Fruit fly (Drosophila melanogaster) whole organism, prepupa: ENCODE measurements around the gene Alh.

Source experiments
- Blimp-1 ChIP-seq: fragments of 200-800 bp; sonication (Bioruptor generic); optimal IDR thresholded peaks from 3 replicates; lab custom pipeline; 2017; ENCODE audit warnings: missing biosample characterization, missing genetic modification characterization, mild to moderate bottlenecking, moderate library complexity, missing genetic modification reagents
- CG10631 ChIP-seq: fragments of 200-800 bp; sonication (Bioruptor generic); optimal IDR thresholded peaks from 2 replicates; lab custom pipeline; 2016; ENCODE audit warnings: missing biosample characterization, missing genetic modification characterization
- CG11294 ChIP-seq: fragments of 200-800 bp; sonication (Bioruptor generic); IDR thresholded peaks from 2 replicates; pipeline ENCODE4 v1.3.6; 2022; ENCODE audit warnings: missing biosample characterization, missing genetic modification characterization
- CG11902 ChIP-seq: fragments of 200-800 bp; sonication (Bioruptor generic); optimal IDR thresholded peaks from 3 replicates; lab custom pipeline; 2016; ENCODE audit warnings: missing biosample characterization, missing genetic modification characterization
- Ets96B ChIP-seq: fragments of 200-800 bp; optimal IDR thresholded peaks from 2 replicates; lab custom pipeline; 2019; ENCODE audit warnings: missing biosample characterization, mild to moderate bottlenecking, missing genetic modification characterization, moderate library complexity
- Hr4 ChIP-seq: fragments of 200-800 bp; sonication (Bioruptor generic); optimal IDR thresholded peaks from 3 replicates; lab custom pipeline; 2016; ENCODE audit warnings: missing biosample characterization, missing genetic modification characterization
- dsx ChIP-seq: fragments of 200-800 bp; optimal IDR thresholded peaks from 3 replicates; lab custom pipeline; 2019; ENCODE audit warnings: missing biosample characterization, mild to moderate bottlenecking, missing genetic modification characterization, moderate library complexity; ENCODE audit not compliant: poor library complexity, severe bottlenecking
- esn ChIP-seq: fragments of 200-800 bp; sonication (Bioruptor generic); optimal IDR thresholded peaks from 2 replicates; lab custom pipeline; 2016; ENCODE audit warnings: missing biosample characterization, mild to moderate bottlenecking, missing genetic modification characterization, moderate library complexity
- fd59A ChIP-seq: fragments of 200-800 bp; sonication (Bioruptor generic); optimal IDR thresholded peaks from 2 replicates; lab custom pipeline; 2017; ENCODE audit warnings: missing biosample characterization, mild to moderate bottlenecking, missing genetic modification characterization, missing genetic modification reagents
- lz ChIP-seq: fragments of 200-800 bp; sonication (Bioruptor generic); optimal IDR thresholded peaks from 3 replicates; lab custom pipeline; 2016; ENCODE audit warnings: missing biosample characterization, missing genetic modification characterization

- TF ChIP-seq Blimp-1 (GFP tag; lab: Kevin White, UChicago), result no peak
- TF ChIP-seq CG11294 (GFP tag; lab: Robert Waterston, UW), result no peak
- TF ChIP-seq CG10631, result no peak
- TF ChIP-seq Ets96B (tag; lab: Kevin White, UChicago), result no peak
- TF ChIP-seq CG11902, result no peak
- TF ChIP-seq dsx (GFP tag; lab: Kevin White, UChicago), result no peak
- no peak for TF ChIP-seq esn (GFP tag; lab: Kevin White, UChicago)
- TF ChIP-seq lz, result no peak
- TF ChIP-seq fd59A (GFP tag; lab: Kevin White, UChicago), result no peak
- TF ChIP-seq Hr4 (GFP tag; lab: Kevin White, UChicago), result no peak
Measured at dm6 chr3R:7142580-7142979, 18.6 kb upstream of the Alh start.
